Fruit fly (Drosophila melanogaster) Kc167 (cell line): ENCODE data around the gene CG2972.

Experiments
- Myc ChIP-seq: fragments of >200 bp; optimal IDR thresholded peaks from 2 replicates; lab custom pipeline; 2017; ENCODE audit warnings: missing external identifiers
- Sin3A ChIP-seq: fragments of >200 bp; optimal IDR thresholded peaks from 2 replicates; lab custom pipeline; 2018; ENCODE audit warnings: missing external identifiers
- h ChIP-seq: fragments of >200 bp; optimal IDR thresholded peaks from 3 replicates; lab custom pipeline; 2018; ENCODE audit warnings: missing external identifiers
- psq ChIP-seq: fragments of >200 bp; optimal IDR thresholded peaks from 2 replicates; lab custom pipeline; 2017; ENCODE audit warnings: missing external identifiers
- ttk ChIP-seq: sonication (Bioruptor generic); optimal IDR thresholded peaks from 2 replicates; lab custom pipeline; 2017; ENCODE audit warnings: missing external identifiers

DNA sequence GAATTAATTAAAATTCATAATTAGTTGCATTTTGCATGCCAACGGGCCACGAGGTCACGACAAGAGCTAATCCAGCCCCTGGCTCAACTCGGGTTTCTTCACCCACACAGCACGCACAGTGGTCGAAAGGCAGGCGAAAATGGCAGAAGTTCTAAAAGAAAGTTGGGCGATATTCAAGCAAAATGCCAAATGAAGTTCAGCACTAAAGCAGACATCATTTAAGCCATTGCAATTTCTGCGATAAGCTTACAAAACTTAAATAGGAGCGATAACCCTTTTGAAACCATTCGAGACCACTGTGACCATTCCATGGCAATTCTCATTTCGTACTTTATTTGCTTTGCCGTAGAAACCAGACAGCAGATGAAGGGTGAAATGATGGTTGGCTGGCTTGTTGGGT lies 15.4 kb upstream of the CG2972 start:
- no peak for TF ChIP-seq Myc (lab: Kevin White, UChicago)
- TF ChIP-seq psq: no peak
- no peak for TF ChIP-seq h (lab: Kevin White, UChicago)
- no peak for TF ChIP-seq Sin3A (lab: Kevin White, UChicago)
- no peak for TF ChIP-seq ttk
